Worm (Caenorhabditis elegans): ENCODE results near the gene rsp-7.

rsp-7 gene

ce11 chrII:10656395-10656794 is 2.6 kb upstream of the rsp-7 start:
- TF ChIP-seq elt-2 (tag; optimal IDR thresholded peaks at IDR 0.05) = peak; percentile 58
- TF ChIP-seq nhr-11 (tag; optimal IDR thresholded peaks at IDR 0.05) = no peak

DNA sequence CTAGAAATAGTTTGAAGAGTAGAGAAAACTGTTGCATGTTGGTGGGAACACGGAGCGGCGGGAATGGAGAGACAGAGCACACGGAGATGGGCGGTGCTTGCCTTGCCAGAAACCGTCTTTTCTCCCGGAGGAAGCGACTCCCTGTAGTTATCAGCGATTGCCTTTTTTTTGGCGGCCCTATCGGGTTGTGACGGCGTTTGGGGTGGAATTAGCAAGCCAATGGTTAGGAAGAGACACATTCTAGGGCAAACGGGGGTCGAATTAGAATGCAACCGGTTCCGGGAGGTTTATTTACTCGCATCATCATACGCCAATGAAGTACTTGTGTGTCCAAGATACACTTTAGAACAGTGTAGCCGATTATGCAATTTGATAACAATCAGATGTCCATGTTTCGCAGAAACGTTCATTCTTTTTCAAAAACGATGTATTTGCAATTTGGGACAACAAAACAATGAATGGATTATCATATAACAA is 1.3 kb upstream of the rsp-7 start, which contains the start of gene lact-3:
Gene lact-3 (minus strand): TSS at position 51 of the 477 bp plus-strand sequence.
- peak; percentile 29 for TF ChIP-seq aly-2 (tag; optimal IDR thresholded peaks at IDR 0.05)
- TF ChIP-seq mdl-1 (tag; optimal IDR thresholded peaks at IDR 0.05) = no peak
- no peak for TF ChIP-seq unc-62 (GFP tag; optimal IDR thresholded peaks at IDR 0.05)
- no peak for TF ChIP-seq nhr-77 (tag; optimal IDR thresholded peaks at IDR 0.05)
- TF ChIP-seq sea-2 (GFP tag; optimal IDR thresholded peaks at IDR 0.05) = no peak
- no peak for TF ChIP-seq eor-1 (tag; optimal IDR thresholded peaks at IDR 0.05)
- no peak for TF ChIP-seq nhr-67 (tag; optimal IDR thresholded peaks at IDR 0.05)
- TF ChIP-seq elt-3 (tag; optimal IDR thresholded peaks at IDR 0.05) = no peak
- no peak for TF ChIP-seq nhr-11 (tag; optimal IDR thresholded peaks at IDR 0.05)
- peak; percentile 25 for TF ChIP-seq jun-1 (tag; optimal IDR thresholded peaks at IDR 0.05)
- no peak for TF ChIP-seq zag-1 (tag; optimal IDR thresholded peaks at IDR 0.05)
- TF ChIP-seq pqm-1 (tag; optimal IDR thresholded peaks at IDR 0.05) = no peak
- no peak for TF ChIP-seq egl-27 (tag; optimal IDR thresholded peaks at IDR 0.05)
- peak; percentile 69 for TF ChIP-seq nhr-23 (tag; optimal IDR thresholded peaks at IDR 0.05)
- peak; percentile 42 for TF ChIP-seq nhr-25 (tag; optimal IDR thresholded peaks at IDR 0.05)
- no peak for TF ChIP-seq ztf-11 (tag; optimal IDR thresholded peaks at IDR 0.05)
- TF ChIP-seq ceh-28 (tag; optimal IDR thresholded peaks at IDR 0.05) = no peak
- TF ChIP-seq ama-1 (optimal IDR thresholded peaks at IDR 0.05) = peak; percentile 48
- no peak for TF ChIP-seq snpc-4 (tag; optimal IDR thresholded peaks at IDR 0.05)
- no peak for TF ChIP-seq tbx-2 (tag; optimal IDR thresholded peaks at IDR 0.05)
- peak; percentile 70 for TF ChIP-seq elt-2 (tag; optimal IDR thresholded peaks at IDR 0.05)
- TF ChIP-seq unc-39 (tag; optimal IDR thresholded peaks at IDR 0.05) = no peak
- TF ChIP-seq daf-12 (tag; optimal IDR thresholded peaks at IDR 0.05) = no peak
- TF ChIP-seq egl-5 (tag; optimal IDR thresholded peaks at IDR 0.05) = no peak
- no peak for TF ChIP-seq nhr-12 (tag; optimal IDR thresholded peaks at IDR 0.05)
- no peak for TF ChIP-seq elt-1 (tag; optimal IDR thresholded peaks at IDR 0.05)
- TF ChIP-seq nhr-28 (tag; optimal IDR thresholded peaks at IDR 0.05) = no peak
- no peak for TF ChIP-seq ceh-9 (tag; optimal IDR thresholded peaks at IDR 0.05)

DNA sequence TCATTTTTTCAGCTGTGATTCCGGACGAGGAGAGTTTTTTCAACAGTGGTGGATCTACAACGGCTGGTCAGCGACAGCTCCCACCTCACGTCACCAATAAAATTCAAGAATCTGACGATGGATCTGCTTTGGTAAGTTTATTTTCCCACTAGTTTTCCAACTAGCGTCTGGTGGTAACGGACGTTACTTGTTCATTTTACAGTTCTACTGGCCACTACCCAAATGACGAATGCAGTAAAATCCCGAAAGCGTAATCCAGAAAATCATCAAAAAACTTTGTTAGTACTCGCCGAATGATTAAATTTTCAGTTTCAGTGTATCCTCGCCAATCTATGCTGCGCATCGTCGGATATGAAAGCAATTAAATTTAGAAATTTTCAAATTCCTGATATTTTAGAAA is 579 bp downstream of the rsp-7 start:
- TF ChIP-seq pqm-1 (tag; optimal IDR thresholded peaks at IDR 0.05) (no peak), lin-15B (tag; optimal IDR thresholded peaks at IDR 0.05) (no peak), fkh-10 (GFP tag; optimal IDR thresholded peaks at IDR 0.05) (no peak), nhr-43 (tag; optimal IDR thresholded peaks at IDR 0.05; ENCODE audit: poor library complexity, severe bottlenecking) (no peak)

DNA sequence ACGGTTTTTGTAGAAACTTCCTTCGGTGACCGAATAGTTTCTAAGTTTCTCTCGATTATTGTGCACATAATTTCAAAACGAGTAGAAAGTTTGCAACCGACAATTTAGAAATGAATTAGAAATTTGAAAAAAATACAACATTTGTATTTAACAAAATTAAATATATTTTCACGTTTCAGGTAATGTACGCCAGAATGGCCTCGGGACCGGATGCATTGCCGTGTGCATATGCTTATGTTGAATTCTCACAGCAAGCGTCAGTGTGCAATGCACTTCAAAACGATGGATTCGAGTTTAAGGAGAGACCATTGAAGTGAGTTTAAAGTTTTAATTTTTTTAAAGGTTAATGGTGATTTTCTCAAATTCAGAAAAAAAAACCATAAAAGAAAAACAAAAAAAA is 1.9 kb downstream of the rsp-7 start, which contains the start of gene marc-2:
Gene marc-2 (minus strand): TSS at position 101 of the 400 bp plus-strand sequence.
- TF ChIP-seq fkh-2 (tag; optimal IDR thresholded peaks at IDR 0.05) (no peak), snpc-4 (tag; optimal IDR thresholded peaks at IDR 0.05) (no peak), eor-1 (tag; optimal IDR thresholded peaks at IDR 0.05) (no peak), lin-15B (tag; optimal IDR thresholded peaks at IDR 0.05) (no peak), aly-2 (tag; optimal IDR thresholded peaks at IDR 0.05) (no peak), ztf-4 (tag; optimal IDR thresholded peaks at IDR 0.05) (no peak)

- TF ChIP-seq lin-39 (tag; optimal IDR thresholded peaks at IDR 0.05) (no peak), elt-1 (tag; optimal IDR thresholded peaks at IDR 0.05) (no peak), R02D3.7 (tag; optimal IDR thresholded peaks at IDR 0.05) (no peak), nhr-43 (tag; optimal IDR thresholded peaks at IDR 0.05; ENCODE audit: poor library complexity, severe bottlenecking) (peak; percentile 59)
Observed at ce11 chrII:10661448-10662064, 2.5 kb downstream of the rsp-7 start.

Measured in whole organism, L3 larva.